Fruit fly (Drosophila melanogaster) Kc167 (cell line): Measurements from ENCODE around the gene CG10164.

Experiments
- Myc ChIP-seq: fragments of >200 bp; optimal IDR thresholded peaks from 2 replicates; lab custom pipeline; 2017; ENCODE audit warnings: missing external identifiers
- h ChIP-seq: fragments of >200 bp; optimal IDR thresholded peaks from 3 replicates; lab custom pipeline; 2018; ENCODE audit warnings: missing external identifiers
- insv ChIP-seq: fragments of >200 bp; optimal IDR thresholded peaks from 3 replicates; lab custom pipeline; 2018; ENCODE audit warnings: missing external identifiers
- psq ChIP-seq: fragments of >200 bp; optimal IDR thresholded peaks from 2 replicates; lab custom pipeline; 2017; ENCODE audit warnings: missing external identifiers

- TF ChIP-seq psq (no peak), insv (lab: Kevin White, UChicago) (no peak), h (lab: Kevin White, UChicago) (no peak), Myc (lab: Kevin White, UChicago) (no peak)
Observed at dm6 chr3R:23596173-23596572, 39.4 kb upstream of the CG10164 start, which contains the start of gene CG16723.
